Worm (Caenorhabditis elegans): ENCODE data around the gene C35D10.5.
A peak's percentile ranks its signal among the peaks of the same experiment; 100 is the strongest.

Gene C35D10.5

ce11 chrIII:4895313-4895712 is 33.2 kb downstream of the C35D10.5 start:
- TF ChIP-seq mls-2 (tag; optimal IDR thresholded peaks at IDR 0.05) (no peak), nhr-28 (tag; optimal IDR thresholded peaks at IDR 0.05) (no peak), nhr-2 (tag; optimal IDR thresholded peaks at IDR 0.05) (no peak), lin-32 (GFP tag; optimal IDR thresholded peaks at IDR 0.05) (no peak)

- TF ChIP-seq nhr-28 (tag; optimal IDR thresholded peaks at IDR 0.05) (no peak), zip-8 (tag; optimal IDR thresholded peaks at IDR 0.05) (no peak), hlh-1 (tag; optimal IDR thresholded peaks at IDR 0.05) (no peak), nhr-237 (tag; optimal IDR thresholded peaks at IDR 0.05) (no peak), sem-2 (GFP tag; optimal IDR thresholded peaks at IDR 0.05) (no peak), M03D4.4 (tag; optimal IDR thresholded peaks at IDR 0.05) (no peak)
Observed at ce11 chrIII:4899035-4899578, 37.0 kb downstream of the C35D10.5 start, which contains the start of gene nhl-2. Gene nhl-2 (minus strand): TSS chrIII:4899085.

ce11 chrIII:4899728-4900127 is 37.6 kb downstream of the C35D10.5 start:
- TF ChIP-seq bed-3 (GFP tag; optimal IDR thresholded peaks at IDR 0.05) (no peak), sem-2 (GFP tag; optimal IDR thresholded peaks at IDR 0.05) (no peak), elt-3 (tag; optimal IDR thresholded peaks at IDR 0.05) (peak; percentile 69), hlh-1 (tag; optimal IDR thresholded peaks at IDR 0.05) (peak; percentile 84), sptf-1 (tag; optimal IDR thresholded peaks at IDR 0.05) (peak; percentile 88), pha-4 (tag; optimal IDR thresholded peaks at IDR 0.05) (peak; percentile 98), tbx-8 (GFP tag; optimal IDR thresholded peaks at IDR 0.05) (peak; percentile 41), lsy-2 (tag; optimal IDR thresholded peaks at IDR 0.05) (peak; percentile 88), nhr-12 (tag; optimal IDR thresholded peaks at IDR 0.05) (peak; percentile 72), nhr-237 (tag; optimal IDR thresholded peaks at IDR 0.05) (peak; percentile 97), ztf-11 (tag; optimal IDR thresholded peaks at IDR 0.05) (peak; percentile 91), drap-1 (GFP tag; optimal IDR thresholded peaks at IDR 0.05) (peak; percentile 84), ceh-39 (tag; optimal IDR thresholded peaks at IDR 0.05) (peak; percentile 85), ces-1 (GFP tag; optimal IDR thresholded peaks at IDR 0.05) (peak; percentile 84), zip-8 (tag; optimal IDR thresholded peaks at IDR 0.05) (peak; percentile 42), unc-62 (GFP tag; optimal IDR thresholded peaks at IDR 0.05) (peak; percentile 95), mls-2 (tag; optimal IDR thresholded peaks at IDR 0.05) (peak; percentile 83), M03D4.4 (tag; optimal IDR thresholded peaks at IDR 0.05) (peak; percentile 86), cnd-1 (tag; optimal IDR thresholded peaks at IDR 0.05) (peak; percentile 86), unc-39 (tag; optimal IDR thresholded peaks at IDR 0.05) (peak; percentile 47), mab-5 (tag; optimal IDR thresholded peaks at IDR 0.05) (peak; percentile 61), flh-1 (GFP tag; optimal IDR thresholded peaks at IDR 0.05) (no peak), lin-13 (tag; optimal IDR thresholded peaks at IDR 0.05) (peak; percentile 91), mep-1 (tag; optimal IDR thresholded peaks at IDR 0.05) (peak; percentile 96), unc-120 (tag; optimal IDR thresholded peaks at IDR 0.05; ENCODE audit: poor library complexity, severe bottlenecking) (peak; percentile 89), ceh-43 (GFP tag; optimal IDR thresholded peaks at IDR 0.05) (peak; percentile 52), nhr-28 (tag; optimal IDR thresholded peaks at IDR 0.05) (no peak), nhr-2 (tag; optimal IDR thresholded peaks at IDR 0.05) (peak; percentile 50), nhr-76 (tag; optimal IDR thresholded peaks at IDR 0.05) (peak; percentile 29), blmp-1 (tag; optimal IDR thresholded peaks at IDR 0.05) (peak; percentile 89), ceh-83 (GFP tag; optimal IDR thresholded peaks at IDR 0.05) (no peak), elt-1 (tag; optimal IDR thresholded peaks at IDR 0.05; ENCODE audit: borderline replicate concordance, insufficient read depth) (no peak), snpc-4 (tag; optimal IDR thresholded peaks at IDR 0.05) (no peak), ham-2 (GFP tag; optimal IDR thresholded peaks at IDR 0.05) (peak; percentile 92), lin-32 (GFP tag; optimal IDR thresholded peaks at IDR 0.05) (peak; percentile 30)

- TF ChIP-seq snpc-4 (tag; optimal IDR thresholded peaks at IDR 0.05) (no peak), ham-2 (GFP tag; optimal IDR thresholded peaks at IDR 0.05) (no peak), mep-1 (tag; optimal IDR thresholded peaks at IDR 0.05) (no peak), elt-1 (tag; optimal IDR thresholded peaks at IDR 0.05; ENCODE audit: borderline replicate concordance, insufficient read depth) (no peak), flh-1 (GFP tag; optimal IDR thresholded peaks at IDR 0.05) (no peak), nhr-2 (tag; optimal IDR thresholded peaks at IDR 0.05) (no peak), tbx-8 (GFP tag; optimal IDR thresholded peaks at IDR 0.05) (no peak), lsy-2 (tag; optimal IDR thresholded peaks at IDR 0.05) (no peak), nhr-28 (tag; optimal IDR thresholded peaks at IDR 0.05) (no peak), cnd-1 (tag; optimal IDR thresholded peaks at IDR 0.05) (no peak), drap-1 (GFP tag; optimal IDR thresholded peaks at IDR 0.05) (no peak), M03D4.4 (tag; optimal IDR thresholded peaks at IDR 0.05) (no peak), mls-2 (tag; optimal IDR thresholded peaks at IDR 0.05) (no peak)
Observed at ce11 chrIII:4900260-4900659, 38.1 kb downstream of the C35D10.5 start, which contains the start of gene tag-340. Gene tag-340 (plus strand): TSS chrIII:4900508.

Measured in whole organism, mixed stage, embryonic.